Worm (Caenorhabditis elegans) whole organism, L2 larva: Measurements from ENCODE around the gene F11D5.6.

Source experiments
- ama-1 ChIP-seq: fragments of 150-350 bp; optimal IDR thresholded peaks from 2 replicates; lab custom pipeline; 2018; ENCODE audit warnings: inconsistent platforms
- ceh-82 ChIP-seq: fragments of 150-350 bp; optimal IDR thresholded peaks from 2 replicates; lab custom pipeline; 2014; ENCODE audit warnings: missing biosample characterization, missing genetic modification characterization
- egl-27 ChIP-seq: sonication (generic microtip); optimal IDR thresholded peaks from 3 replicates; lab custom pipeline; 2017; ENCODE audit warnings: missing biosample characterization, missing genetic modification reagents, missing genetic modification characterization
- fos-1 ChIP-seq: fragments of 150-350 bp; optimal IDR thresholded peaks from 2 replicates; lab custom pipeline; 2014; ENCODE audit warnings: missing biosample characterization, missing genetic modification characterization
- lin-13 ChIP-seq: fragments of 150-350 bp; optimal IDR thresholded peaks from 2 replicates; lab custom pipeline; 2014; ENCODE audit warnings: missing biosample characterization, missing genetic modification reagents, missing genetic modification characterization
- mab-5 ChIP-seq: fragments of 150-350 bp; optimal IDR thresholded peaks from 2 replicates; lab custom pipeline; 2014; ENCODE audit warnings: missing biosample characterization, missing genetic modification characterization
- nhr-77 ChIP-seq: fragments of 150-350 bp; optimal IDR thresholded peaks from 2 replicates; lab custom pipeline; 2014; ENCODE audit warnings: missing biosample characterization, missing genetic modification characterization
- sma-9 ChIP-seq, 2 experiments: fragments of 150-350 bp in 1 of 2; sonication (generic microtip) in 1 of 2; optimal IDR thresholded peaks; 2 replicates each; lab custom pipeline; 2014 to 2016; ENCODE audit warnings: missing genetic modification characterization in 2 of 2, mild to moderate bottlenecking in 1 of 2, missing biosample characterization in 1 of 2, missing compliant biosample characterization in 1 of 2, missing genetic modification reagents in 1 of 2, moderate library complexity in 1 of 2
- snpc-4 ChIP-seq: fragments of 150-350 bp; optimal IDR thresholded peaks from 2 replicates; lab custom pipeline; 2014; ENCODE audit warnings: missing biosample characterization, missing genetic modification characterization
- unc-55 ChIP-seq: fragments of 150-350 bp; sonication (generic microtip); optimal IDR thresholded peaks from 3 replicates; lab custom pipeline; 2014; ENCODE audit warnings: missing biosample characterization, missing genetic modification reagents, missing genetic modification characterization

DNA sequence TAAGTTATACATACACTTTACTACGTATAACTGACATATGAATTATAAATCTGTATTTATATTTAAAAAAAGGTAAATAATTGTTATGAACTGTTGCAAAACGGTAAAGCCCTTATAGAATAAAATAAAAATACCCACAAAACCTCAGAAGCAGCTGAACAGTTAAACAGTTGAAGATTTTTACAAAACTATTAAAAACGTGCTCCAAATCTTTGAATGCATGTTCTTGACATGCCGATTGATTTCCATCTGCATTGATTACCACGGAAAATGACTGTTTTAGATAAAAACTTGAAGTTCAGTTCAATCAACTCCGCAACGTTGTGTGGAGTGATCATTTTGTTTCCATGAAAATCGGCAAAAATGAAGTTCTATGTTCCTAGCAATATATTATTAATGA, 22.0 kb downstream of the F11D5.6 start, which contains the start of gene F11D5.7:
- TF ChIP-seq nhr-77, result no peak
- no peak for TF ChIP-seq mab-5
- TF ChIP-seq snpc-4, result no peak
- TF ChIP-seq lin-13 (GFP tag; lab: Kevin White, UChicago), result no peak
- no peak for TF ChIP-seq ama-1 (lab: Kevin White, UChicago)
- no peak for TF ChIP-seq unc-55 (GFP tag; lab: Kevin White, UChicago)
- TF ChIP-seq fos-1 (tag; lab: Kevin White, UChicago), result no peak
- no peak for TF ChIP-seq sma-9 (GFP tag; optimal IDR thresholded peaks at IDR 0.05; lab: Kevin White, UChicago)
- no peak for TF ChIP-seq sma-9 (tag; optimal IDR thresholded peaks at IDR 0.05; lab: Kevin White, UChicago)
- TF ChIP-seq ceh-82 (tag; lab: Kevin White, UChicago), result no peak
- no peak for TF ChIP-seq egl-27 (tag; lab: Kevin White, UChicago)
